Fruit fly (Drosophila melanogaster) whole organism, embryonic: ENCODE measurements around the gene sun.
A peak's percentile ranks its signal among the peaks of the same experiment; 100 is the strongest.

Source experiments
- Asciz ChIP-seq: fragments of 200-800 bp; sonication (Bioruptor generic); optimal IDR thresholded peaks from 2 replicates; lab custom pipeline; 2017; ENCODE audit warnings: missing biosample characterization, mild to moderate bottlenecking, missing genetic modification characterization, missing genetic modification reagents
- Blimp-1 ChIP-seq: fragments of 200-800 bp; sonication (Bioruptor generic); optimal IDR thresholded peaks from 3 replicates; lab custom pipeline; 2018; ENCODE audit warnings: missing biosample characterization, missing genetic modification characterization, mild to moderate bottlenecking, moderate library complexity, missing genetic modification reagents
- Bteb2 ChIP-seq: fragments of 200-800 bp; sonication (Bioruptor generic); optimal IDR thresholded peaks from 2 replicates; lab custom pipeline; 2016; ENCODE audit warnings: missing biosample characterization, missing genetic modification characterization
- CG10462 ChIP-seq: fragments of 200-800 bp; sonication (Bioruptor generic); optimal IDR thresholded peaks from 2 replicates; lab custom pipeline; 2016; ENCODE audit warnings: missing biosample characterization, missing genetic modification characterization
- CG12769 ChIP-seq: fragments of 200-800 bp; sonication (Bioruptor generic); optimal IDR thresholded peaks from 2 replicates; lab custom pipeline; 2019; ENCODE audit warnings: missing biosample characterization, mild to moderate bottlenecking, missing genetic modification characterization, moderate library complexity
- CG13424 ChIP-seq: fragments of 200-800 bp; sonication (Bioruptor generic); optimal IDR thresholded peaks from 2 replicates; lab custom pipeline; 2019; ENCODE audit warnings: missing biosample characterization, mild to moderate bottlenecking, missing genetic modification characterization, moderate library complexity
- CG13775 ChIP-seq: fragments of 200-800 bp; sonication (Bioruptor generic); optimal IDR thresholded peaks from 3 replicates; lab custom pipeline; 2017; ENCODE audit warnings: missing biosample characterization, mild to moderate bottlenecking, missing genetic modification characterization
- CG14441 ChIP-seq: fragments of 200-800 bp; sonication (Bioruptor generic); IDR thresholded peaks from 2 replicates; pipeline ENCODE4 v1.3.6; 2022; ENCODE audit warnings: missing biosample characterization, missing genetic modification characterization
- CG17361 ChIP-seq: fragments of 200-800 bp; sonication (Bioruptor generic); IDR thresholded peaks from 3 replicates; pipeline ENCODE4 v1.3.6; 2022; ENCODE audit warnings: missing biosample characterization, missing genetic modification characterization
- CG17802 ChIP-seq: fragments of 200-800 bp; sonication (Bioruptor generic); optimal IDR thresholded peaks from 2 replicates; lab custom pipeline; 2018; ENCODE audit warnings: missing biosample characterization, mild to moderate bottlenecking, missing genetic modification characterization, moderate library complexity
- CG2889 ChIP-seq: fragments of 200-800 bp; sonication (Bioruptor generic); IDR thresholded peaks from 3 replicates; pipeline ENCODE4 v1.3.6; 2022; ENCODE audit warnings: missing biosample characterization, missing genetic modification characterization
- CG3163 ChIP-seq: fragments of 200-800 bp; sonication (Bioruptor generic); optimal IDR thresholded peaks from 3 replicates; lab custom pipeline; 2016; ENCODE audit warnings: missing biosample characterization, missing genetic modification characterization
- CG33557 ChIP-seq: fragments of 200-800 bp; sonication (Bioruptor generic); optimal IDR thresholded peaks from 2 replicates; lab custom pipeline; 2019; ENCODE audit warnings: missing biosample characterization, mild to moderate bottlenecking, missing genetic modification characterization, moderate library complexity
- CG4424 ChIP-seq: fragments of 200-800 bp; sonication (Bioruptor generic); optimal IDR thresholded peaks from 3 replicates; lab custom pipeline; 2016; ENCODE audit warnings: missing biosample characterization, missing genetic modification characterization
- CG5953 ChIP-seq: fragments of 200-800 bp; sonication (Bioruptor generic); IDR thresholded peaks from 2 replicates; pipeline ENCODE4 v1.3.6; 2022; ENCODE audit warnings: missing biosample characterization, missing genetic modification characterization
- CG6272 ChIP-seq: fragments of 200-800 bp; sonication (Bioruptor generic); IDR thresholded peaks from 2 replicates; pipeline ENCODE4 v1.3.6; 2022; ENCODE audit warnings: missing biosample characterization, missing genetic modification characterization
- CG7372 ChIP-seq: fragments of 200-800 bp; sonication (Bioruptor generic); IDR thresholded peaks from 2 replicates; pipeline ENCODE4 v1.3.6; 2022; ENCODE audit warnings: missing biosample characterization, missing genetic modification characterization
- CG8944 ChIP-seq: fragments of 200-800 bp; sonication (Bioruptor generic); optimal IDR thresholded peaks from 3 replicates; lab custom pipeline; 2016; ENCODE audit warnings: missing biosample characterization, missing genetic modification characterization
- CG9817 ChIP-seq: fragments of 200-800 bp; sonication (Bioruptor generic); optimal IDR thresholded peaks from 2 replicates; lab custom pipeline; 2018; ENCODE audit warnings: missing biosample characterization, mild to moderate bottlenecking, missing genetic modification characterization, moderate library complexity
- CTCF ChIP-seq: fragments of 200-800 bp; sonication (Bioruptor generic); optimal IDR thresholded peaks from 2 replicates; lab custom pipeline; 2017; ENCODE audit warnings: missing biosample characterization, mild to moderate bottlenecking, missing genetic modification characterization, moderate library complexity
- Camta ChIP-seq: fragments of 200-800 bp; sonication (Bioruptor generic); optimal IDR thresholded peaks from 2 replicates; lab custom pipeline; 2016; ENCODE audit warnings: missing biosample characterization, missing genetic modification characterization
- Doc2 ChIP-seq: fragments of 200-800 bp; sonication (Bioruptor generic); IDR thresholded peaks from 2 replicates; pipeline ENCODE4 v1.3.6; 2022; ENCODE audit warnings: missing biosample characterization, missing genetic modification characterization
- H15 ChIP-seq: fragments of 200-800 bp; sonication (Bioruptor generic); IDR thresholded peaks from 3 replicates; pipeline ENCODE4 v1.3.6; 2022; ENCODE audit warnings: missing biosample characterization, missing genetic modification characterization
- HLH3B ChIP-seq: fragments of 200-800 bp; sonication (Bioruptor generic); IDR thresholded peaks from 2 replicates; pipeline ENCODE4 v1.3.6; 2022; ENCODE audit warnings: missing biosample characterization, missing genetic modification characterization
- HmgZ ChIP-seq: fragments of 200-800 bp; sonication (Bioruptor generic); optimal IDR thresholded peaks from 2 replicates; lab custom pipeline; 2018; ENCODE audit warnings: missing biosample characterization, mild to moderate bottlenecking, missing genetic modification characterization
- Hr3 ChIP-seq: fragments of 200-800 bp; sonication (Bioruptor generic); optimal IDR thresholded peaks from 3 replicates; lab custom pipeline; 2016; ENCODE audit warnings: missing biosample characterization, missing genetic modification characterization
- MESR4 ChIP-seq: fragments of 200-800 bp; sonication (Bioruptor generic); optimal IDR thresholded peaks from 2 replicates; lab custom pipeline; 2018; ENCODE audit warnings: missing biosample characterization, mild to moderate bottlenecking, missing genetic modification characterization, moderate library complexity
- NC2α ChIP-seq: fragments of 200-800 bp; sonication (Bioruptor generic); optimal IDR thresholded peaks from 2 replicates; lab custom pipeline; 2016; ENCODE audit warnings: missing biosample characterization, missing genetic modification characterization
- Nf-YC ChIP-seq: fragments of 200-800 bp; optimal IDR thresholded peaks from 3 replicates; lab custom pipeline; 2019; ENCODE audit warnings: missing biosample characterization, mild to moderate bottlenecking, missing genetic modification characterization, moderate library complexity
- Oli ChIP-seq: fragments of 200-800 bp; sonication (Bioruptor generic); optimal IDR thresholded peaks from 2 replicates; lab custom pipeline; 2018; ENCODE audit warnings: missing biosample characterization, mild to moderate bottlenecking, missing genetic modification characterization, moderate library complexity
- Rfx ChIP-seq: fragments of 200-800 bp; sonication (Bioruptor generic); IDR thresholded peaks from 2 replicates; pipeline ENCODE4 v1.3.6; 2022; ENCODE audit warnings: missing biosample characterization, missing genetic modification characterization
- Six4 ChIP-seq: fragments of 200-800 bp; sonication (Bioruptor generic); optimal IDR thresholded peaks from 2 replicates; lab custom pipeline; 2016; ENCODE audit warnings: missing biosample characterization, missing genetic modification characterization
- Sox102F ChIP-seq: fragments of 200-800 bp; sonication (Bioruptor generic); optimal IDR thresholded peaks from 2 replicates; lab custom pipeline; 2018; ENCODE audit warnings: missing biosample characterization, mild to moderate bottlenecking, missing genetic modification characterization, moderate library complexity
- Taf1 ChIP-seq: fragments of 200-800 bp; sonication (Bioruptor generic); IDR thresholded peaks from 2 replicates; pipeline ENCODE4 v1.3.6; 2022; ENCODE audit warnings: missing biosample characterization, missing genetic modification characterization
- Usf ChIP-seq: fragments of 200-800 bp; sonication (Bioruptor generic); optimal IDR thresholded peaks from 2 replicates; lab custom pipeline; 2017; ENCODE audit warnings: missing genotype, missing biosample characterization, missing genetic modification characterization
- Xbp1 ChIP-seq: fragments of 200-800 bp; sonication (Bioruptor generic); optimal IDR thresholded peaks from 3 replicates; lab custom pipeline; 2016; ENCODE audit warnings: missing biosample characterization, mild to moderate bottlenecking, missing genetic modification characterization
- ash1 ChIP-seq: fragments of 200-800 bp; sonication (Bioruptor generic); optimal IDR thresholded peaks from 2 replicates; lab custom pipeline; 2018; ENCODE audit warnings: missing biosample characterization, mild to moderate bottlenecking, missing genetic modification characterization
- bsh ChIP-seq, 2 experiments: fragments of 200-800 bp; sonication (Bioruptor generic); optimal IDR thresholded peaks; 2 replicates each; lab custom pipeline; 2017 to 2018; ENCODE audit warnings: mild to moderate bottlenecking in 2 of 2, missing biosample characterization in 2 of 2, missing genetic modification characterization in 2 of 2, moderate library complexity in 1 of 2
- cg ChIP-seq: fragments of 200-800 bp; sonication (Bioruptor generic); optimal IDR thresholded peaks from 3 replicates; lab custom pipeline; 2019; ENCODE audit warnings: missing biosample characterization, mild to moderate bottlenecking, missing genetic modification characterization, moderate library complexity
- en ChIP-seq: fragments of 200-800 bp; sonication (Bioruptor generic); optimal IDR thresholded peaks from 2 replicates; lab custom pipeline; 2016; ENCODE audit warnings: missing biosample characterization, missing genetic modification characterization
- exex ChIP-seq: fragments of 200-800 bp; sonication (Bioruptor generic); optimal IDR thresholded peaks from 4 replicates; lab custom pipeline; 2018; ENCODE audit warnings: missing biosample characterization, mild to moderate bottlenecking, missing genetic modification characterization, moderate library complexity
- ham ChIP-seq: fragments of 200-800 bp; sonication (Bioruptor generic); IDR thresholded peaks from 2 replicates; pipeline ENCODE4 v1.3.6; 2022; ENCODE audit warnings: missing biosample characterization, missing genetic modification characterization
- kah ChIP-seq: fragments of 200-800 bp; sonication (Bioruptor generic); optimal IDR thresholded peaks from 2 replicates; lab custom pipeline; 2018; ENCODE audit warnings: missing biosample characterization, mild to moderate bottlenecking, missing genetic modification characterization
- klu ChIP-seq: fragments of 200-800 bp; sonication (Bioruptor generic); IDR thresholded peaks from 2 replicates; pipeline ENCODE4 v1.3.6; 2022; ENCODE audit warnings: missing biosample characterization, missing genetic modification characterization
- lilli ChIP-seq: fragments of 200-800 bp; sonication (Bioruptor generic); optimal IDR thresholded peaks from 3 replicates; lab custom pipeline; 2016; ENCODE audit warnings: missing biosample characterization, missing genetic modification characterization
- lola ChIP-seq, 3 experiments: fragments of >200 bp in 2 of 3; fragments of 200-800 bp in 1 of 3; sonication (Bioruptor generic) in 1 of 3; optimal IDR thresholded peaks; 2 replicates each; lab custom pipeline; 2017 to 2019; ENCODE audit warnings: missing biosample characterization in 3 of 3, missing genetic modification characterization in 3 of 3, mild to moderate bottlenecking in 1 of 3, moderate library complexity in 1 of 3
- nau ChIP-seq: fragments of 200-800 bp; sonication (Bioruptor generic); optimal IDR thresholded peaks from 3 replicates; lab custom pipeline; 2017; ENCODE audit warnings: missing biosample characterization, mild to moderate bottlenecking, missing genetic modification characterization, missing genetic modification reagents
- pzg ChIP-seq: fragments of 200-800 bp; sonication (Bioruptor generic); optimal IDR thresholded peaks from 3 replicates; lab custom pipeline; 2018; ENCODE audit warnings: missing biosample characterization, mild to moderate bottlenecking, missing genetic modification characterization, moderate library complexity
- salm ChIP-seq: fragments of 200-800 bp; sonication (Bioruptor generic); optimal IDR thresholded peaks from 2 replicates; lab custom pipeline; 2018; ENCODE audit warnings: missing biosample characterization, mild to moderate bottlenecking, missing genetic modification characterization
- z ChIP-seq: fragments of 200-800 bp; sonication (Bioruptor generic); IDR thresholded peaks from 3 replicates; pipeline ENCODE4 v1.3.6; 2022; ENCODE audit warnings: missing biosample characterization, missing genetic modification characterization

The sun gene

DNA sequence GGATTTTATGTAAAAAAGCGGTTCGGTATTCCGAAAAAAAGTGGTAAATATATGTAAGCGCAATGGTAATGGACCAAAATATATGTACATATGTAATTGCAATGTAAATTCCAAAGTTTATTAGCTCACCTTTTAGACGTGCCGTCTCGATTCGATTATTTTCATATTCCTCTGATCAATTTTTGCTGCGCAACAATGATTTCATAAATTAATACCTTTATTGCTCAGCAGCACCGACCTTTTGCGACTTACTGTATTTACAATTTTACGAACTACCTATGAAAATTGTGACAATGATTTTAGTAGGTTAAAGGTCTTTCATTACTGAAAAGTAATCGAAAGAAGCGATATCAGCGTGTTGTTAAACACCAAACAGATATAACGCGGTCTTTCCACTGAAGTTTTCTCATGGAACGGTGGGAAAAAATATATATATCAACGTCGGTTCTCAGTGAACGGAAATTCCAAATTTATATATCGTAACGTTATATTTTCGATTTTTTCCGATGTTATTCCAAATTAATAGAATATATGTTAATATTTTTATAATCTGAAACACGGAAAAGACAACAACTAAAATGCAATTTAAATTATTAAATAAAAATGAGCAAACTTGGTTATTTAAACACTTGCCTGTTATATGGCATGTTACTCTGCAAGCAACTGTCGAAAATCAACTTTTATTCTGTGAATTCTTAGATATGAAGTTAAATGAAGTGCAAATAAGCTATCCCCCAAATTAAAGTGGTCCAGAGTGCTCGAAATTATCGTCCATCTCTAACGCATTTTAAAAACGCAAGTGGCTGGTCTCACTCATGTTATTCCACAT lies 40.9 kb upstream of the sun start, which contains the start of the genes MSBP and CG15916 (continued):
- TF ChIP-seq CG13424 (peak; percentile 46), Blimp-1 (GFP tag; lab: Kevin White, UChicago) (no peak), Usf (GFP tag; lab: Kevin White, UChicago) (peak; percentile 54), Six4 (GFP tag; lab: Kevin White, UChicago) (peak; percentile 26), klu (GFP tag; lab: Robert Waterston, UW) (no peak), MESR4 (GFP tag; lab: Kevin White, UChicago) (peak; percentile 75), Hr3 (peak; percentile 22), kah (GFP tag; lab: Kevin White, UChicago) (no peak), pzg (peak; percentile 20), CG14441 (GFP tag; lab: Robert Waterston, UW) (no peak), nau (no peak), Asciz (GFP tag; lab: Kevin White, UChicago) (no peak), ham (GFP tag; lab: Robert Waterston, UW) (no peak), Oli (tag; lab: Kevin White, UChicago) (peak; percentile 34), exex (tag; lab: Kevin White, UChicago) (no peak), CG4424 (GFP tag; lab: Kevin White, UChicago) (peak; percentile 34), CTCF (GFP tag; lab: Kevin White, UChicago) (no peak), CG17802 (tag; lab: Kevin White, UChicago) (peak; percentile 59), HmgZ (tag; lab: Kevin White, UChicago) (no peak), en (GFP tag; lab: Kevin White, UChicago) (no peak), Doc2 (GFP tag; lab: Robert Waterston, UW) (no peak), CG17361 (peak; percentile 74; the same call in 1 of the 3 replicates), CG33557 (GFP tag; lab: Kevin White, UChicago) (peak; percentile 18), CG6272 (GFP tag; lab: Robert Waterston, UW) (no peak), lilli (GFP tag; lab: Kevin White, UChicago) (peak; percentile 7), CG12769 (tag; lab: Kevin White, UChicago) (no peak), Rfx (GFP tag; lab: Robert Waterston, UW) (peak; percentile 49; the same call in 1 of the 2 replicates), Sox102F (no peak), CG5953 (GFP tag; lab: Robert Waterston, UW) (no peak), lola (GFP tag; optimal IDR thresholded peaks at IDR 0.05; lab: Kevin White, UChicago) (peak in 2 of 3 experiments; percentile 44 to 85), Xbp1 (GFP tag; lab: Kevin White, UChicago) (peak; percentile 19), HLH3B (no peak), CG13775 (GFP tag; lab: Kevin White, UChicago) (peak; percentile 50), Taf1 (GFP tag; lab: Robert Waterston, UW) (0 out of 2 replicates have a peak, but pooled peaks have one; percentile 8), Nf-YC (tag; lab: Kevin White, UChicago) (peak; percentile 14), salm (no peak), cg (no peak), CG2889 (GFP tag; lab: Robert Waterston, UW) (no peak), NC2α (GFP tag; lab: Kevin White, UChicago) (no peak), H15 (GFP tag; lab: Robert Waterston, UW) (no peak), z (GFP tag; lab: Robert Waterston, UW) (no peak), CG3163 (GFP tag; lab: Kevin White, UChicago) (no peak), ash1 (GFP tag; lab: Kevin White, UChicago) (no peak), CG7372 (GFP tag; lab: Robert Waterston, UW) (peak; percentile 20; the same call in 1 of the 2 replicates), CG8944 (GFP tag; lab: Kevin White, UChicago) (no peak), Bteb2 (no peak), Camta (no peak), CG10462 (GFP tag; lab: Kevin White, UChicago) (no peak), CG9817 (tag; lab: Kevin White, UChicago) (no peak), bsh (GFP tag; optimal IDR thresholded peaks at IDR 0.05; lab: Kevin White, UChicago) (peak in 1 of 2 experiments; percentile 33)
